Worm (Caenorhabditis elegans): ENCODE measurements around the gene ZK994.6.

DNA sequence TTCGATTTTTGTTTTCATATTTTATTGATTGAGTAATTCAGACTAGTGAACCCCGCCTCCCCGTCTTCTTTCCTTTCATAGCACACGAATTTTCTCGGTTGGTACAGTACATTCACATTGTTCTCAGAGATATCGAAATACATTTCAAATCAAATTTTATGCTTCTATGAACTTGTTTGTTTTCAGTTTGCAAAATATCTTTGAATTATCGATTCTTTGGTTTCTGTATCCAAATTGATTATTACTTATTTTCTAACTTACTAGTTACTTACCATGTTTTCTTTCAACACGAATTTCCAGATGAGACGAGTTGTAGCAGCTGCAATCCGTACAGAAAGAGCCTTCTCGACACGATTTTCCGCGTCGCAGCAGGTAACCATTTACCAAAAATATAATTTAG lies 41.8 kb downstream of the ZK994.6 start, which contains the start of gene mrps-2:
- TF ChIP-seq F13C5.2 (tag; optimal IDR thresholded peaks at IDR 0.05) (no peak), tbx-37 (GFP tag; conservative IDR thresholded peaks at IDR 0.05) (no peak), ama-1 (optimal IDR thresholded peaks at IDR 0.05) (no peak), B0310.2 (tag; optimal IDR thresholded peaks at IDR 0.05) (no peak), ceh-13 (GFP tag; optimal IDR thresholded peaks at IDR 0.05) (no peak), ets-7 (tag; optimal IDR thresholded peaks at IDR 0.05) (no peak), hnd-1 (tag; optimal IDR thresholded peaks at IDR 0.05) (no peak), tbx-11 (GFP tag; IDR thresholded peaks at IDR 0.05) (no peak), sea-1 (GFP tag; conservative IDR thresholded peaks at IDR 0.05) (no peak), pes-1 (GFP tag; IDR thresholded peaks at IDR 0.05) (no peak)
